Fruit fly (Drosophila melanogaster) whole organism, embryonic: Measurements from ENCODE around the gene Spt3.

Experiments used
- Abd-B ChIP-seq: fragments of 200-800 bp; sonication (Bioruptor generic); optimal IDR thresholded peaks from 2 replicates; lab custom pipeline; 2018; ENCODE audit warnings: missing biosample characterization, mild to moderate bottlenecking, missing genetic modification characterization, moderate library complexity
- Awh ChIP-seq: fragments of 200-800 bp; sonication (Bioruptor generic); IDR thresholded peaks from 2 replicates; pipeline ENCODE4, ENCODE4 v1.3.6; 2022; ENCODE audit warnings: missing biosample characterization, missing genetic modification characterization
- B-H1 ChIP-seq: fragments of 200-800 bp; sonication (Bioruptor generic); IDR thresholded peaks from 3 replicates; pipeline ENCODE4 v1.3.6; 2022; ENCODE audit warnings: missing biosample characterization, missing genetic modification characterization
- CG10565 ChIP-seq: fragments of 200-800 bp; sonication (Bioruptor generic); optimal IDR thresholded peaks from 3 replicates; lab custom pipeline; 2016; ENCODE audit warnings: missing biosample characterization, mild to moderate bottlenecking, missing genetic modification characterization
- CG11398 ChIP-seq: fragments of 200-800 bp; sonication (Bioruptor generic); optimal IDR thresholded peaks from 2 replicates; lab custom pipeline; 2016; ENCODE audit warnings: missing biosample characterization, missing genetic modification characterization
- CG11456 ChIP-seq: fragments of 200-800 bp; sonication (Bioruptor generic); IDR thresholded peaks from 3 replicates; pipeline ENCODE4 v1.3.6; 2022; ENCODE audit warnings: missing biosample characterization, missing genetic modification characterization
- CG1233 ChIP-seq: fragments of 200-800 bp; sonication (Bioruptor generic); optimal IDR thresholded peaks from 4 replicates; lab custom pipeline; 2018; ENCODE audit warnings: missing biosample characterization, mild to moderate bottlenecking, missing genetic modification characterization
- CG16779 ChIP-seq: fragments of 200-800 bp; sonication (Bioruptor generic); IDR thresholded peaks from 2 replicates; pipeline ENCODE4 v1.3.6; 2022; ENCODE audit warnings: missing biosample characterization, missing genetic modification characterization
- CG17612 ChIP-seq: fragments of 200-800 bp; sonication (Bioruptor generic); IDR thresholded peaks from 2 replicates; pipeline ENCODE4 v1.3.6; 2022; ENCODE audit warnings: missing biosample characterization, missing genetic modification characterization
- CG18476 ChIP-seq: fragments of 200-800 bp; sonication (Bioruptor generic); optimal IDR thresholded peaks from 2 replicates; lab custom pipeline; 2016; ENCODE audit warnings: missing biosample characterization, mild to moderate bottlenecking, missing genetic modification characterization
- CG32772 ChIP-seq: fragments of 200-800 bp; sonication (Bioruptor generic); IDR thresholded peaks from 2 replicates; pipeline ENCODE4 v1.3.6; 2022; ENCODE audit warnings: missing biosample characterization, missing genetic modification characterization
- CG34422 ChIP-seq: fragments of 200-800 bp; sonication (Bioruptor generic); IDR thresholded peaks from 3 replicates; pipeline ENCODE4 v1.3.6; 2022; ENCODE audit warnings: missing biosample characterization, missing genetic modification characterization
- CG4424 ChIP-seq: fragments of 200-800 bp; sonication (Bioruptor generic); optimal IDR thresholded peaks from 3 replicates; lab custom pipeline; 2016; ENCODE audit warnings: missing biosample characterization, missing genetic modification characterization
- CG6175 ChIP-seq: fragments of 200-800 bp; sonication (Bioruptor generic); IDR thresholded peaks from 3 replicates; pipeline ENCODE4 v1.3.6; 2022; ENCODE audit warnings: missing biosample characterization, missing genetic modification characterization
- CG6272 ChIP-seq: fragments of 200-800 bp; sonication (Bioruptor generic); IDR thresholded peaks from 2 replicates; pipeline ENCODE4 v1.3.6; 2022; ENCODE audit warnings: missing biosample characterization, missing genetic modification characterization
- CG7357 ChIP-seq: fragments of 200-800 bp; sonication (Bioruptor generic); IDR thresholded peaks from 3 replicates; pipeline ENCODE4 v1.3.6; 2022; ENCODE audit warnings: missing biosample characterization, missing genetic modification characterization
- CG8765 ChIP-seq: fragments of 200-800 bp; sonication (Bioruptor generic); IDR thresholded peaks from 2 replicates; pipeline ENCODE4 v1.3.6; 2022; ENCODE audit warnings: missing biosample characterization, missing genetic modification characterization
- Chrac-16 ChIP-seq: fragments of 200-800 bp; sonication (Bioruptor generic); optimal IDR thresholded peaks from 3 replicates; lab custom pipeline; 2016; ENCODE audit warnings: missing biosample characterization, missing genetic modification characterization
- CoRest ChIP-seq: fragments of 200-800 bp; sonication (Bioruptor generic); optimal IDR thresholded peaks from 3 replicates; lab custom pipeline; 2018; ENCODE audit warnings: missing biosample characterization, mild to moderate bottlenecking, missing genetic modification characterization, moderate library complexity
- CrebB ChIP-seq: fragments of 200-800 bp; sonication (Bioruptor generic); optimal IDR thresholded peaks from 3 replicates; lab custom pipeline; 2018; ENCODE audit warnings: missing biosample characterization, mild to moderate bottlenecking, missing genetic modification characterization
- Deaf1 ChIP-seq: fragments of 200-800 bp; optimal IDR thresholded peaks from 3 replicates; lab custom pipeline; 2019; ENCODE audit warnings: missing biosample characterization, mild to moderate bottlenecking, missing genetic modification characterization, moderate library complexity
- Dll ChIP-seq: fragments of 200-800 bp; sonication (Bioruptor generic); IDR thresholded peaks from 4 replicates; pipeline ENCODE4 v1.3.6; 2022; ENCODE audit warnings: missing biosample characterization, missing genetic modification characterization; ENCODE audit not compliant: partially characterized antibody
- ERR ChIP-seq: fragments of 200-800 bp; sonication (Bioruptor generic); optimal IDR thresholded peaks from 2 replicates; lab custom pipeline; 2016; ENCODE audit warnings: missing biosample characterization, missing genetic modification characterization
- Fer2 ChIP-seq: fragments of 200-800 bp; sonication (Bioruptor generic); optimal IDR thresholded peaks from 2 replicates; lab custom pipeline; 2018; ENCODE audit warnings: missing biosample characterization, mild to moderate bottlenecking, missing genetic modification characterization, moderate library complexity
- HLHmδ ChIP-seq: fragments of 200-800 bp; sonication (Bioruptor generic); optimal IDR thresholded peaks from 2 replicates; lab custom pipeline; 2018; ENCODE audit warnings: missing biosample characterization, mild to moderate bottlenecking, missing genetic modification characterization, moderate library complexity
- Hmr ChIP-seq: fragments of 200-800 bp; sonication (Bioruptor generic); optimal IDR thresholded peaks from 3 replicates; lab custom pipeline; 2017; ENCODE audit warnings: mild to moderate bottlenecking, missing biosample characterization, missing genetic modification reagents, missing genetic modification characterization
- Hmx ChIP-seq: fragments of 200-800 bp; sonication (Bioruptor generic); optimal IDR thresholded peaks from 2 replicates; lab custom pipeline; 2016; ENCODE audit warnings: missing biosample characterization, missing genetic modification characterization
- Hr39 ChIP-seq: fragments of >200 bp; optimal IDR thresholded peaks from 2 replicates; lab custom pipeline; 2017
- Optix ChIP-seq: fragments of 200-800 bp; sonication (Bioruptor generic); IDR thresholded peaks from 3 replicates; pipeline ENCODE4 v1.3.6; 2022; ENCODE audit warnings: missing biosample characterization, missing genetic modification characterization
- Ravus ChIP-seq: fragments of 200-800 bp; sonication (Bioruptor generic); IDR thresholded peaks from 2 replicates; pipeline ENCODE4 v1.3.6; 2022; ENCODE audit warnings: missing biosample characterization, missing genetic modification characterization
- Xrp1 ChIP-seq: fragments of 200-800 bp; sonication (Bioruptor generic); IDR thresholded peaks from 2 replicates; pipeline ENCODE4 v1.3.6; 2022; ENCODE audit warnings: missing biosample characterization, missing genetic modification characterization
- abd-A ChIP-seq: fragments of 200-800 bp; sonication (Bioruptor generic); optimal IDR thresholded peaks from 3 replicates; lab custom pipeline; 2019; ENCODE audit warnings: missing biosample characterization, mild to moderate bottlenecking, missing genetic modification characterization, moderate library complexity
- aop ChIP-seq: fragments of 200-800 bp; sonication (Bioruptor generic); IDR thresholded peaks from 2 replicates; pipeline ENCODE4 v1.3.6; 2022; ENCODE audit warnings: missing biosample characterization, missing genetic modification characterization
- cas ChIP-seq: fragments of 200-800 bp; sonication (Bioruptor generic); IDR thresholded peaks from 2 replicates; pipeline ENCODE4 v1.3.6; 2022; ENCODE audit warnings: missing biosample characterization, missing genetic modification characterization
- cg ChIP-seq: fragments of 200-800 bp; sonication (Bioruptor generic); optimal IDR thresholded peaks from 3 replicates; lab custom pipeline; 2019; ENCODE audit warnings: missing biosample characterization, mild to moderate bottlenecking, missing genetic modification characterization, moderate library complexity
- croc ChIP-seq: fragments of 200-800 bp; sonication (Bioruptor generic); conservative IDR thresholded peaks from 3 replicates; pipeline ENCODE4 v1.3.6; 2022; ENCODE audit warnings: missing biosample characterization, missing genetic modification characterization
- crp ChIP-seq, 2 experiments: fragments of 200-800 bp; sonication (Bioruptor generic); optimal IDR thresholded peaks; 2 replicates in 1 of 2; 3 replicates in 1 of 2; lab custom pipeline; 2017; ENCODE audit warnings: missing biosample characterization in 2 of 2, missing genetic modification characterization in 2 of 2, mild to moderate bottlenecking in 1 of 2, moderate library complexity in 1 of 2
- cwo ChIP-seq: fragments of 200-800 bp; sonication (Bioruptor generic); optimal IDR thresholded peaks from 3 replicates; lab custom pipeline; 2017; ENCODE audit warnings: missing biosample characterization, missing genetic modification characterization, mild to moderate bottlenecking, moderate library complexity, missing genetic modification reagents
- esg ChIP-seq: fragments of 200-800 bp; sonication (Bioruptor generic); conservative IDR thresholded peaks from 2 replicates; pipeline ENCODE4 v1.3.6; 2022; ENCODE audit warnings: missing biosample characterization, missing genetic modification characterization
- eyg ChIP-seq: fragments of 200-800 bp; sonication (Bioruptor generic); optimal IDR thresholded peaks from 3 replicates; lab custom pipeline; 2016; ENCODE audit warnings: missing biosample characterization, missing genetic modification characterization
- fd102C ChIP-seq: fragments of 200-800 bp; sonication (Bioruptor generic); optimal IDR thresholded peaks from 2 replicates; lab custom pipeline; 2018; ENCODE audit warnings: missing biosample characterization, mild to moderate bottlenecking, missing genetic modification characterization, moderate library complexity
- fu2 ChIP-seq: fragments of 200-800 bp; sonication (Bioruptor generic); optimal IDR thresholded peaks from 2 replicates; lab custom pipeline; 2016; ENCODE audit warnings: missing biosample characterization, missing genetic modification characterization
- gcm ChIP-seq: fragments of 200-800 bp; sonication (Bioruptor generic); optimal IDR thresholded peaks from 2 replicates; lab custom pipeline; 2019; ENCODE audit warnings: missing biosample characterization, mild to moderate bottlenecking, missing genetic modification characterization, moderate library complexity
- inv ChIP-seq: fragments of 200-800 bp; sonication (Bioruptor generic); IDR thresholded peaks from 2 replicates; pipeline ENCODE4 v1.3.6; 2022; ENCODE audit warnings: missing biosample characterization, missing genetic modification characterization; ENCODE audit not compliant: partially characterized antibody
- lmd ChIP-seq: fragments of 200-800 bp; sonication (Bioruptor generic); IDR thresholded peaks from 2 replicates; pipeline ENCODE4 v1.3.6; 2022; ENCODE audit warnings: missing biosample characterization, missing genetic modification characterization
- odd ChIP-seq: fragments of 200-800 bp; sonication (Bioruptor generic); optimal IDR thresholded peaks from 2 replicates; lab custom pipeline; 2017; ENCODE audit warnings: missing biosample characterization, mild to moderate bottlenecking, missing genetic modification characterization
- pb ChIP-seq: fragments of 200-800 bp; sonication (Bioruptor generic); optimal IDR thresholded peaks from 3 replicates; lab custom pipeline; 2016; ENCODE audit warnings: missing biosample characterization, missing genetic modification characterization
- sob ChIP-seq: fragments of 200-800 bp; sonication (Bioruptor generic); IDR thresholded peaks from 2 replicates; pipeline ENCODE4 v1.3.6; 2022; ENCODE audit warnings: missing biosample characterization, missing genetic modification characterization
- sqz ChIP-seq: fragments of 200-800 bp; sonication (Bioruptor generic); optimal IDR thresholded peaks from 3 replicates; lab custom pipeline; 2018; ENCODE audit warnings: missing biosample characterization, mild to moderate bottlenecking, missing genetic modification characterization
- sug ChIP-seq: fragments of 200-800 bp; optimal IDR thresholded peaks from 2 replicates; lab custom pipeline; 2019; ENCODE audit warnings: missing biosample characterization, mild to moderate bottlenecking, missing genetic modification characterization, moderate library complexity
- tx ChIP-seq: fragments of 200-800 bp; sonication (Bioruptor generic); optimal IDR thresholded peaks from 2 replicates; lab custom pipeline; 2016; ENCODE audit warnings: missing biosample characterization, missing genetic modification characterization
- usp ChIP-seq: fragments of >200 bp; optimal IDR thresholded peaks from 2 replicates; lab custom pipeline; 2017; ENCODE audit warnings: missing biosample characterization, missing genetic modification characterization

Gene Spt3

DNA sequence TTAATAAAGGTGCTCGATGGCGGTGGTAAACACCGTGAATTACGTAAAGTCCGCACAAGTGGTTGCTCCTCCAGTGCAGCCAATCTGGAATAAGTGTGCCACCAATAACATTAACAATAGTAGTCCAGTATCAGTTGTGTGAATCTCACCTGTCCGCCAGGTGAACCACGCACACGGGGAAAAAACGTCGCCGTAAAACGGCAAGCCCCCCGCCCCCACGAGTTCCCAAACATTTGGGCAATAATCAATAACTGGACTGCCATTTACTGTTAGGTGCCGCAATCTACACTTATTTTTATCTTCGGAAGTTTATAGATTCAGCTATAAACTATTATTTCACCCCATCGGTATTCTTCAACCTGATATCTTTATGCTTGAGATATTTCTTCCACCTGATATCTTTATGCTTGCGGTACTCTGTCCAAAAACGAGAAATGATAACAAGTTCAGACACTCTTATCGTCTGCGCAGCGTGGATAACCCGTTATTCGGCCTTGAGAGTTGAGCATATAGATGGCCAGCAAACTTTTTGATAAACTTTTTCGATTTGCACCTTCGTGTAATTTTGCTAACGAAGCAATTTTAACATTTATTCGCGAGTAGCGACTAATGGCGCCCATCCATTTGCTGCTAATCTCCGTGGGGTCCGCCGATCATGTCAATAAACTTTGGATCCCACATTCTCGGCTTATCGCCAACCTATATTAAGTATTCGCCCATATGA lies 48.8 kb upstream of the Spt3 start (continued):
- no peak for TF ChIP-seq CG6272
- TF ChIP-seq CG4424 (GFP tag; lab: Kevin White, UChicago) = no peak
- no peak for TF ChIP-seq abd-A (tag; lab: Kevin White, UChicago)
- no peak for TF ChIP-seq inv (GFP tag; lab: Robert Waterston, UW)
- no peak for TF ChIP-seq sob
- peak; percentile 0 for TF ChIP-seq odd (GFP tag; lab: Kevin White, UChicago)
- peak; percentile 0 for TF ChIP-seq Hmr
- no peak for TF ChIP-seq Fer2 (tag; lab: Kevin White, UChicago)
- no peak for TF ChIP-seq CG10565 (GFP tag; lab: Kevin White, UChicago)
- TF ChIP-seq B-H1 (GFP tag; lab: Robert Waterston, UW) = no peak
- no peak for TF ChIP-seq aop (GFP tag; lab: Robert Waterston, UW)
- peak; percentile 97 for TF ChIP-seq sug (tag; lab: Kevin White, UChicago)
- no peak for TF ChIP-seq eyg (GFP tag; lab: Kevin White, UChicago)
- TF ChIP-seq CG16779 = no peak
- no peak for TF ChIP-seq CoRest
- no peak for TF ChIP-seq Deaf1 (tag; lab: Kevin White, UChicago)
- TF ChIP-seq CG17612 (GFP tag; lab: Robert Waterston, UW) = no peak
- no peak for TF ChIP-seq CrebB (tag; lab: Kevin White, UChicago)
- no peak for TF ChIP-seq CG34422 (GFP tag; lab: Robert Waterston, UW)
- TF ChIP-seq lmd (GFP tag; lab: Robert Waterston, UW) = no peak
- TF ChIP-seq croc = no peak
- no peak for TF ChIP-seq Chrac-16 (GFP tag; lab: Kevin White, UChicago)
- no peak for TF ChIP-seq gcm (GFP tag; lab: Kevin White, UChicago)
- TF ChIP-seq esg = no peak
- no peak for TF ChIP-seq fu2 (GFP tag; lab: Kevin White, UChicago)
- no peak for TF ChIP-seq Xrp1 (GFP tag; lab: Robert Waterston, UW)
- TF ChIP-seq Optix (GFP tag; lab: Robert Waterston, UW) = no peak
- TF ChIP-seq tx (GFP tag; lab: Kevin White, UChicago) = no peak
- peak; percentile 69 for TF ChIP-seq cwo
- no peak for TF ChIP-seq cg (GFP tag; lab: Kevin White, UChicago)
- TF ChIP-seq CG11398 (GFP tag; lab: Kevin White, UChicago) = no peak
- no peak for TF ChIP-seq cas (GFP tag; lab: Robert Waterston, UW)
- TF ChIP-seq CG11456 (GFP tag; lab: Robert Waterston, UW) = no peak
- no peak for TF ChIP-seq CG7357 (GFP tag; lab: Robert Waterston, UW)
- TF ChIP-seq CG6175 = no peak
- TF ChIP-seq CG18476 (GFP tag; lab: Kevin White, UChicago) = no peak
- no peak for TF ChIP-seq crp (GFP tag; optimal IDR thresholded peaks at IDR 0.05; lab: Kevin White, UChicago)
- no peak for TF ChIP-seq pb (GFP tag; lab: Kevin White, UChicago)
- no peak for TF ChIP-seq CG32772 (GFP tag; lab: Robert Waterston, UW)
- TF ChIP-seq usp (GFP tag; lab: Kevin White, UChicago) = no peak
- TF ChIP-seq CG8765 (GFP tag; lab: Robert Waterston, UW) = no peak
- no peak for TF ChIP-seq Hmx (GFP tag; lab: Kevin White, UChicago)
- no peak for TF ChIP-seq ERR (GFP tag; lab: Kevin White, UChicago)
- TF ChIP-seq CG1233 (GFP tag; lab: Kevin White, UChicago) = no peak
- TF ChIP-seq Abd-B (GFP tag; lab: Kevin White, UChicago) = no peak
- no peak for TF ChIP-seq Ravus (GFP tag; lab: Robert Waterston, UW)
- TF ChIP-seq Awh (GFP tag; lab: Robert Waterston, UW) = no peak
- no peak for TF ChIP-seq HLHmδ (GFP tag; lab: Kevin White, UChicago)
- TF ChIP-seq Dll = no peak
- TF ChIP-seq sqz = no peak
- no peak for TF ChIP-seq fd102C (GFP tag; lab: Kevin White, UChicago)
- no peak for TF ChIP-seq Hr39 (lab: Kevin White, UChicago)
